Fruit fly (Drosophila melanogaster) whole organism, embryonic: ENCODE results near the gene CG6052.

Experiments used
- Awh ChIP-seq: fragments of 200-800 bp; sonication (Bioruptor generic); IDR thresholded peaks from 2 replicates; pipeline ENCODE4, ENCODE4 v1.3.6; 2022; ENCODE audit warnings: missing biosample characterization, missing genetic modification characterization
- B-H2 ChIP-seq: fragments of 200-800 bp; sonication (Bioruptor generic); optimal IDR thresholded peaks from 2 replicates; lab custom pipeline; 2018; ENCODE audit warnings: missing biosample characterization, mild to moderate bottlenecking, missing genetic modification characterization
- CG11504 ChIP-seq: fragments of 200-800 bp; sonication (Bioruptor generic); optimal IDR thresholded peaks from 3 replicates; lab custom pipeline; 2019; ENCODE audit warnings: missing biosample characterization, mild to moderate bottlenecking, missing genetic modification characterization, moderate library complexity
- CG1233 ChIP-seq: fragments of 200-800 bp; sonication (Bioruptor generic); optimal IDR thresholded peaks from 4 replicates; lab custom pipeline; 2018; ENCODE audit warnings: missing biosample characterization, mild to moderate bottlenecking, missing genetic modification characterization
- CG13894 ChIP-seq: fragments of 200-800 bp; sonication (Bioruptor generic); optimal IDR thresholded peaks from 3 replicates; lab custom pipeline; 2018; ENCODE audit warnings: missing biosample characterization, mild to moderate bottlenecking, missing genetic modification characterization, moderate library complexity
- CG32532 ChIP-seq: fragments of 200-800 bp; sonication (Bioruptor generic); IDR thresholded peaks from 2 replicates; pipeline ENCODE4 v1.3.6; 2022; ENCODE audit warnings: missing biosample characterization, missing genetic modification characterization
- CG3281 ChIP-seq: fragments of 200-800 bp; sonication (Bioruptor generic); optimal IDR thresholded peaks from 3 replicates; lab custom pipeline; 2017; ENCODE audit warnings: missing biosample characterization, mild to moderate bottlenecking, missing genetic modification characterization
- D ChIP-seq, 2 experiments: fragments of 200-800 bp in 1 of 2; fragments of >200 bp in 1 of 2; sonication (Bioruptor generic) in 1 of 2; optimal IDR thresholded peaks; 2 replicates in 1 of 2; 3 replicates in 1 of 2; lab custom pipeline; 2017; ENCODE audit warnings: mild to moderate bottlenecking in 1 of 2, missing biosample characterization in 1 of 2, missing genetic modification characterization in 1 of 2, missing genetic modification reagents in 1 of 2
- Deaf1 ChIP-seq: fragments of 200-800 bp; optimal IDR thresholded peaks from 3 replicates; lab custom pipeline; 2019; ENCODE audit warnings: missing biosample characterization, mild to moderate bottlenecking, missing genetic modification characterization, moderate library complexity
- Ets97D ChIP-seq: fragments of 200-800 bp; sonication (Bioruptor generic); optimal IDR thresholded peaks from 3 replicates; lab custom pipeline; 2016; ENCODE audit warnings: missing biosample characterization, missing genetic modification characterization
- Jarid2 ChIP-seq: fragments of 200-800 bp; sonication (Bioruptor generic); optimal IDR thresholded peaks from 3 replicates; lab custom pipeline; 2017; ENCODE audit warnings: mild to moderate bottlenecking, missing biosample characterization, missing genetic modification reagents, missing genetic modification characterization
- Side ChIP-seq: fragments of 200-800 bp; sonication (Bioruptor generic); optimal IDR thresholded peaks from 2 replicates; lab custom pipeline; 2016; ENCODE audit warnings: missing biosample characterization, missing genetic modification characterization
- abd-A ChIP-seq: fragments of 200-800 bp; sonication (Bioruptor generic); optimal IDR thresholded peaks from 3 replicates; lab custom pipeline; 2019; ENCODE audit warnings: missing biosample characterization, mild to moderate bottlenecking, missing genetic modification characterization, moderate library complexity
- chinmo ChIP-seq: fragments of 200-800 bp; sonication (Bioruptor generic); IDR thresholded peaks from 4 replicates; pipeline ENCODE4 v1.3.6; 2022; ENCODE audit warnings: missing biosample characterization, missing genetic modification characterization; ENCODE audit not compliant: partially characterized antibody
- ems ChIP-seq: fragments of 200-800 bp; sonication (Bioruptor generic); optimal IDR thresholded peaks from 3 replicates; lab custom pipeline; 2016; ENCODE audit warnings: missing biosample characterization, missing genetic modification characterization
- ewg ChIP-seq: fragments of 200-800 bp; sonication (Bioruptor generic); optimal IDR thresholded peaks from 3 replicates; lab custom pipeline; 2017; ENCODE audit warnings: mild to moderate bottlenecking, missing biosample characterization, missing genetic modification reagents, missing genetic modification characterization
- scrt ChIP-seq: fragments of 200-800 bp; sonication (Bioruptor generic); optimal IDR thresholded peaks from 2 replicates; lab custom pipeline; 2018; ENCODE audit warnings: missing biosample characterization, mild to moderate bottlenecking, missing genetic modification characterization, moderate library complexity

Gene CG6052

dm6 chr3L:17689579-17690191 is 39.5 kb downstream of the CG6052 start, which contains the start of gene Ccn:
Ccn (plus strand) TSS chr3L:17690015.
- TF ChIP-seq CG1233 (GFP tag; lab: Kevin White, UChicago) (no peak), B-H2 (GFP tag; lab: Kevin White, UChicago) (no peak), Ets97D (GFP tag; lab: Kevin White, UChicago) (no peak), abd-A (peak; percentile 56), Awh (GFP tag; lab: Robert Waterston, UW) (no peak), Jarid2 (GFP tag; lab: Kevin White, UChicago) (peak; percentile 18), CG11504 (tag; lab: Kevin White, UChicago) (peak; percentile 95), CG13894 (peak; percentile 32), ems (GFP tag; lab: Kevin White, UChicago) (no peak), D (optimal IDR thresholded peaks at IDR 0.05; lab: Kevin White, UChicago) (no peak), D (GFP tag; optimal IDR thresholded peaks at IDR 0.05; lab: Kevin White, UChicago) (no peak), Side (GFP tag; lab: Kevin White, UChicago) (no peak), ewg (GFP tag; lab: Kevin White, UChicago) (peak; percentile 53), chinmo (0 out of 4 replicates have a peak, but pooled peaks have one; percentile 11), CG32532 (GFP tag; lab: Robert Waterston, UW) (no peak), scrt (GFP tag; lab: Kevin White, UChicago) (peak; percentile 12), Deaf1 (tag; lab: Kevin White, UChicago) (peak; percentile 83), CG3281 (GFP tag; lab: Kevin White, UChicago) (no peak)
